Worm (Caenorhabditis elegans) whole organism, L3 larva: ENCODE results near the gene ugt-15.

Experiments used
- R02D3.7 ChIP-seq: fragments of 150-350 bp; optimal IDR thresholded peaks from 2 replicates; lab custom pipeline; 2014; ENCODE audit warnings: missing biosample characterization, missing genetic modification characterization
- aly-2 ChIP-seq: fragments of 150-350 bp; optimal IDR thresholded peaks from 2 replicates; lab custom pipeline; 2014; ENCODE audit warnings: missing biosample characterization, missing genetic modification characterization
- ceh-16 ChIP-seq: sonication (generic microtip); optimal IDR thresholded peaks from 2 replicates; lab custom pipeline; 2017; ENCODE audit warnings: missing biosample characterization, missing genetic modification characterization
- ceh-82 ChIP-seq: fragments of 150-350 bp; optimal IDR thresholded peaks from 2 replicates; lab custom pipeline; 2014; ENCODE audit warnings: missing biosample characterization, missing genetic modification characterization
- ceh-9 ChIP-seq: sonication (generic microtip); optimal IDR thresholded peaks from 2 replicates; lab custom pipeline; 2018; ENCODE audit warnings: missing biosample characterization, missing genetic modification characterization
- daf-12 ChIP-seq: fragments of 150-350 bp; optimal IDR thresholded peaks from 2 replicates; lab custom pipeline; 2014; ENCODE audit warnings: missing biosample characterization, missing genetic modification reagents, missing genetic modification characterization
- egl-27 ChIP-seq: sonication (generic microtip); optimal IDR thresholded peaks from 4 replicates; lab custom pipeline; 2017; ENCODE audit warnings: missing biosample characterization, missing genetic modification reagents, missing genetic modification characterization
- elt-1 ChIP-seq: fragments of 150-350 bp; optimal IDR thresholded peaks from 2 replicates; lab custom pipeline; 2014; ENCODE audit warnings: missing biosample characterization, missing genetic modification characterization
- elt-2 ChIP-seq: sonication (generic microtip); optimal IDR thresholded peaks from 2 replicates; lab custom pipeline; 2016; ENCODE audit warnings: missing genetic modification reagents, mild to moderate bottlenecking, missing genetic modification characterization, missing compliant biosample characterization
- elt-3 ChIP-seq, 3 experiments: fragments of 150-350 bp in 1 of 3; sonication (generic microtip) in 2 of 3; optimal IDR thresholded peaks; 2 replicates in 2 of 3; 4 replicates in 1 of 3; lab custom pipeline; 2014 to 2017; ENCODE audit warnings: missing biosample characterization in 3 of 3, missing genetic modification characterization in 3 of 3
- eor-1 ChIP-seq, 2 experiments: fragments of 150-350 bp; optimal IDR thresholded peaks; 2 replicates each; lab custom pipeline; 2014 to 2018; ENCODE audit warnings: missing biosample characterization in 2 of 2, missing genetic modification characterization in 2 of 2
- fkh-10 ChIP-seq: sonication (generic microtip); optimal IDR thresholded peaks from 2 replicates; lab custom pipeline; 2017; ENCODE audit warnings: missing biosample characterization, missing genetic modification reagents, missing genetic modification characterization
- fkh-2 ChIP-seq: fragments of 150-350 bp; optimal IDR thresholded peaks from 2 replicates; lab custom pipeline; 2014; ENCODE audit warnings: missing biosample characterization, missing genetic modification reagents, missing genetic modification characterization
- fos-1 ChIP-seq: fragments of 150-350 bp; optimal IDR thresholded peaks from 2 replicates; lab custom pipeline; 2014; ENCODE audit warnings: missing biosample characterization, missing genetic modification characterization
- hmg-11 ChIP-seq: sonication (generic microtip); optimal IDR thresholded peaks from 2 replicates; lab custom pipeline; 2016; ENCODE audit warnings: missing genetic modification characterization, missing compliant biosample characterization
- jun-1 ChIP-seq: fragments of 150-350 bp; optimal IDR thresholded peaks from 2 replicates; lab custom pipeline; 2014; ENCODE audit warnings: missing biosample characterization, missing genetic modification reagents, missing genetic modification characterization
- lsy-12 ChIP-seq: sonication (generic microtip); optimal IDR thresholded peaks from 2 replicates; lab custom pipeline; 2016; ENCODE audit warnings: mild to moderate bottlenecking, missing genetic modification characterization, missing compliant biosample characterization
- mdl-1 ChIP-seq: fragments of 150-350 bp; optimal IDR thresholded peaks from 2 replicates; lab custom pipeline; 2014; ENCODE audit warnings: missing biosample characterization, missing genetic modification characterization
- nfya-1 ChIP-seq: sonication (generic microtip); optimal IDR thresholded peaks from 2 replicates; lab custom pipeline; 2017; ENCODE audit warnings: missing genetic modification characterization, mild to moderate bottlenecking, missing compliant biosample characterization, antibody characterized with exemption, moderate library complexity; ENCODE audit not compliant: insufficient read depth
- nhr-12 ChIP-seq: fragments of 150-350 bp; optimal IDR thresholded peaks from 2 replicates; lab custom pipeline; 2014; ENCODE audit warnings: missing biosample characterization, missing genetic modification characterization
- nhr-23 ChIP-seq: fragments of 150-350 bp; optimal IDR thresholded peaks from 2 replicates; lab custom pipeline; 2014; ENCODE audit warnings: missing biosample characterization, missing genetic modification reagents, missing genetic modification characterization
- nhr-237 ChIP-seq: fragments of 150-350 bp; optimal IDR thresholded peaks from 2 replicates; lab custom pipeline; 2014; ENCODE audit warnings: missing biosample characterization, missing genetic modification characterization
- nhr-25 ChIP-seq: sonication (generic microtip); optimal IDR thresholded peaks from 2 replicates; lab custom pipeline; 2017; ENCODE audit warnings: missing biosample characterization, missing genetic modification characterization
- nhr-28 ChIP-seq: fragments of 150-350 bp; optimal IDR thresholded peaks from 2 replicates; lab custom pipeline; 2014; ENCODE audit warnings: missing biosample characterization, missing genetic modification characterization
- nhr-67 ChIP-seq: fragments of 150-350 bp; optimal IDR thresholded peaks from 2 replicates; lab custom pipeline; 2014; ENCODE audit warnings: missing biosample characterization, missing genetic modification characterization
- nhr-76 ChIP-seq: fragments of 150-350 bp; sonication (generic microtip); optimal IDR thresholded peaks from 5 replicates; lab custom pipeline; 2014; ENCODE audit warnings: missing biosample characterization, missing genetic modification characterization
- nhr-77 ChIP-seq: fragments of 150-350 bp; optimal IDR thresholded peaks from 2 replicates; lab custom pipeline; 2014; ENCODE audit warnings: missing biosample characterization, missing genetic modification characterization
- pha-4 ChIP-seq: fragments of 150-350 bp; optimal IDR thresholded peaks from 2 replicates; lab custom pipeline; 2014; ENCODE audit warnings: missing biosample characterization, missing genetic modification reagents, missing genetic modification characterization
- pqm-1 ChIP-seq: fragments of 150-350 bp; optimal IDR thresholded peaks from 2 replicates; lab custom pipeline; 2017; ENCODE audit warnings: missing biosample characterization, missing genetic modification characterization, inconsistent platforms
- sea-2 ChIP-seq: fragments of 150-350 bp; sonication (generic microtip); optimal IDR thresholded peaks from 4 replicates; lab custom pipeline; 2014; ENCODE audit warnings: missing biosample characterization, missing genetic modification reagents, missing genetic modification characterization
- skn-1 ChIP-seq: fragments of 150-350 bp; optimal IDR thresholded peaks from 2 replicates; lab custom pipeline; 2014; ENCODE audit warnings: missing biosample characterization, missing genetic modification characterization
- snpc-4 ChIP-seq: fragments of 150-350 bp; optimal IDR thresholded peaks from 2 replicates; lab custom pipeline; 2014; ENCODE audit warnings: missing biosample characterization, missing genetic modification characterization
- tbx-2 ChIP-seq: sonication (generic microtip); optimal IDR thresholded peaks from 2 replicates; lab custom pipeline; 2016; ENCODE audit warnings: mild to moderate bottlenecking, missing genetic modification characterization, missing compliant biosample characterization
- unc-39 ChIP-seq: sonication (generic microtip); optimal IDR thresholded peaks from 4 replicates; lab custom pipeline; 2017; ENCODE audit warnings: missing biosample characterization, missing genetic modification characterization
- unc-62 ChIP-seq: fragments of 150-350 bp; sonication (generic microtip); optimal IDR thresholded peaks from 4 replicates; lab custom pipeline; 2014; ENCODE audit warnings: missing biosample characterization, missing genetic modification reagents, missing genetic modification characterization
- zag-1 ChIP-seq: fragments of 150-350 bp; optimal IDR thresholded peaks from 2 replicates; lab custom pipeline; 2014; ENCODE audit warnings: missing biosample characterization, missing genetic modification characterization
- ztf-4 ChIP-seq: fragments of 150-350 bp; optimal IDR thresholded peaks from 2 replicates; lab custom pipeline; 2014; ENCODE audit warnings: missing biosample characterization, missing genetic modification characterization

The ugt-15 gene

DNA sequence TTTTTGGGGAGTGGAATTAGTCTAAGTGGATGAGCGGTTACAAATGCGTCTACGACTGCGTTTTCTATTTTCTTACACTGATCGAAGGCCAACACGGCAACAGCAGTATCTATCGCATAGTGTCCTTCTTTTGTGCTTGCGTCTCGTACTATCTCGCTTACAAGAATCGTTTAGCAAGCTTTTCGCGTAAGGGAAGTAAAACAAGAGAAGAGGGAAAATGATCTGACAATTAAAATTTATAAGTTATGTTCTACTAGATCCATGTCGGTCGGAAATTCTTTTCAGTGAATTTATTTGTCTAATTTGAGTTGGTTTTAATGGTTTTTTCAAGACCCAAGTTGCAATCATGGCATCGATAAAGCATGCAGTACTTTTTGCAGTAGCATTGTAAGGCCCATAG, 40.3 kb upstream of the ugt-15 start, which contains the start of gene fkb-4:
fkb-4 (minus strand) TSS at position 101 of the 400 bp plus-strand sequence.
- TF ChIP-seq egl-27 (tag; lab: Kevin White, UChicago) (no peak), nhr-25 (tag; lab: Kevin White, UChicago) (peak; percentile 44)

DNA sequence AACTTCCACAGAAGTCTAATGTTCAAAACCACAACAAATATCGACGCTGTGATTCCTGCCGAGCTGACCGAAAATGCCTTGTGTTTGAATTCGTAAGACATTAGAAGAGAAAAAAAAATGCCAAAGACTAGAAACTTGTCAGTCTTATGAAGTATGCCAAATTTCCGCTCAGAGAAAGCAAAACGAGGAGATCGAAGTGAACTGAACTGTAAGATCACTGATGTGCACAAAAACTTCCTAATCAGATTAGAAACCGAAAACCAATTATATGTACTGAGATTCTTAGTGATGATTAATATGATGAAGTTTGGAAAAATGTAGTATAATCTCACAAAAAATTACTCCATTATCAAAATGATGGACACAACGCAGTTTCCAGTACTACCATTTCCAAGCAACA, 38.9 kb upstream of the ugt-15 start, which contains the start of gene srbc-44:
srbc-44 (minus strand) TSS at position 101 of the 400 bp plus-strand sequence.
- TF ChIP-seq fkh-10 (GFP tag; lab: Kevin White, UChicago) = no peak
- no peak for TF ChIP-seq elt-1 (tag; lab: Kevin White, UChicago)
- TF ChIP-seq elt-3 (tag; optimal IDR thresholded peaks at IDR 0.05; lab: Kevin White, UChicago) = no peak
- TF ChIP-seq hmg-11 (tag; lab: Kevin White, UChicago) = no peak
- no peak for TF ChIP-seq skn-1 (tag; lab: Kevin White, UChicago)
- TF ChIP-seq sea-2 (GFP tag; lab: Kevin White, UChicago) = no peak
- TF ChIP-seq pha-4 = no peak
- TF ChIP-seq lsy-12 (tag; lab: Kevin White, UChicago) = no peak
- no peak for TF ChIP-seq daf-12 (tag; lab: Kevin White, UChicago)
- TF ChIP-seq nhr-67 = no peak
- no peak for TF ChIP-seq eor-1 (tag; optimal IDR thresholded peaks at IDR 0.05; lab: Kevin White, UChicago)
- no peak for TF ChIP-seq nhr-12 (tag; lab: Kevin White, UChicago)
- TF ChIP-seq unc-62 = no peak
- no peak for TF ChIP-seq ztf-4 (tag; lab: Kevin White, UChicago)
- TF ChIP-seq nhr-77 = no peak

DNA sequence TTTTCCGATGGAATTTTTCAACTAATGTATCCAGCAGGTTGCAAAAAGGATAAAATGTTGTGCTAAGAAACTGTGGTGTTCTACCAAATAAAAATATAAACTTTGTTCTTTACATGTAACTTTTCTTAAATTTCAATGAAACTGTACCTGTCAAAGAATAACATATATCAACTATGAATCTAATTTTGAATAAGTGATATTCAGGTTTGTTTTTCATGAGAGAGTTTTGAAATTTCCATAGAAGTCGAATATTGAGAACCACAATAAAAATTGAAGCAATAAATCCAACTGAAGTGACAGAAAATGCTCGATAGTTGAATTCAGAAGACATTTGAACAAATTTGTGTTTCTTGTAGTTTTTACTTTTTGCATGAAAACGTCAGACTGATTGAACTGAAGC, 37.1 kb upstream of the ugt-15 start, which contains the start of gene srbc-43:
srbc-43 (minus strand) TSS at position 331 of the 400 bp plus-strand sequence.
- TF ChIP-seq tbx-2 (tag; lab: Kevin White, UChicago) = no peak
- TF ChIP-seq daf-12 (tag; lab: Kevin White, UChicago) = no peak
- no peak for TF ChIP-seq fkh-2 (tag; lab: Kevin White, UChicago)
- no peak for TF ChIP-seq mdl-1 (tag; lab: Kevin White, UChicago)
- TF ChIP-seq unc-39 (tag; lab: Kevin White, UChicago) = no peak

ce11 chrV:12792752-12793151, 34.6 kb upstream of the ugt-15 start, which contains the start of gene ugt-5:
TSS of gene ugt-5 (minus strand) at chrV:12792965.
- TF ChIP-seq elt-2 (tag; lab: Kevin White, UChicago) (peak; percentile 52), elt-3 (tag; optimal IDR thresholded peaks at IDR 0.05; lab: Kevin White, UChicago) (no peak), fkh-10 (GFP tag; lab: Kevin White, UChicago) (no peak), fos-1 (tag; lab: Kevin White, UChicago) (no peak), daf-12 (tag; lab: Kevin White, UChicago) (no peak), fkh-2 (tag; lab: Kevin White, UChicago) (no peak), skn-1 (tag; lab: Kevin White, UChicago) (peak; percentile 68), pha-4 (no peak), egl-27 (tag; lab: Kevin White, UChicago) (no peak), nfya-1 (tag; lab: Kevin White, UChicago) (no peak), nhr-25 (tag; lab: Kevin White, UChicago) (no peak), ceh-16 (no peak), aly-2 (tag; lab: Kevin White, UChicago) (no peak), zag-1 (tag; lab: Kevin White, UChicago) (no peak), snpc-4 (tag; lab: Kevin White, UChicago) (no peak), R02D3.7 (tag; lab: Kevin White, UChicago) (no peak), nhr-76 (no peak), pqm-1 (peak; percentile 86), nhr-23 (tag; lab: Kevin White, UChicago) (no peak)

- TF ChIP-seq ceh-82 = no peak
- peak; percentile 20 for TF ChIP-seq pha-4
- TF ChIP-seq fos-1 (tag; lab: Kevin White, UChicago) = no peak
- TF ChIP-seq jun-1 (tag; lab: Kevin White, UChicago) = peak; percentile 19
- TF ChIP-seq eor-1 (tag; optimal IDR thresholded peaks at IDR 0.05; lab: Kevin White, UChicago) = no peak
- peak; percentile 72 for TF ChIP-seq elt-2 (tag; lab: Kevin White, UChicago)
- no peak for TF ChIP-seq nhr-28 (tag; lab: Kevin White, UChicago)
- no peak for TF ChIP-seq elt-1 (tag; lab: Kevin White, UChicago)
- TF ChIP-seq ceh-9 (tag; lab: Kevin White, UChicago) = no peak
- TF ChIP-seq pqm-1 = peak; percentile 85
- no peak for TF ChIP-seq nhr-237
- no peak for TF ChIP-seq nhr-77
Measured at ce11 chrV:12795196-12795595, 32.1 kb upstream of the ugt-15 start, which contains the start of gene ugt-4. TSS of gene ugt-4 (minus strand) at chrV:12795336.
